Fruit fly (Drosophila melanogaster): ENCODE results near the gene sens-2.

The sens-2 gene

dm6 chr2L:6787029-6787972, 34.4 kb upstream of the sens-2 start (continued):
- TF ChIP-seq hth (optimal IDR thresholded peaks at IDR 0.05) (no peak), Sox100B (GFP tag; optimal IDR thresholded peaks at IDR 0.05) (peak; percentile 98), CG12219 (GFP tag; optimal IDR thresholded peaks at IDR 0.05) (peak; percentile 91), gcm (GFP tag; optimal IDR thresholded peaks at IDR 0.05) (peak; percentile 86), run (tag; optimal IDR thresholded peaks at IDR 0.05) (peak; percentile 87), HLHmδ (GFP tag; optimal IDR thresholded peaks at IDR 0.05) (no peak), CG11247 (GFP tag; IDR thresholded peaks at IDR 0.05) (peak; percentile 73), ac (GFP tag; optimal IDR thresholded peaks at IDR 0.05) (no peak), tx (GFP tag; optimal IDR thresholded peaks at IDR 0.05) (peak; percentile 97), Fer1 (GFP tag; optimal IDR thresholded peaks at IDR 0.05) (peak; percentile 93), CG7963 (GFP tag; IDR thresholded peaks at IDR 0.05; ENCODE audit: partially characterized antibody) (0 out of 3 replicates have a peak, but pooled peaks have one; percentile 42), sisA (GFP tag; IDR thresholded peaks at IDR 0.05) (peak; percentile 90), CG1647 (GFP tag; optimal IDR thresholded peaks at IDR 0.05) (peak; percentile 94), CG3163 (GFP tag; optimal IDR thresholded peaks at IDR 0.05) (peak; percentile 91), dan (GFP tag; IDR thresholded peaks at IDR 0.05) (no peak), Dip3 (GFP tag; optimal IDR thresholded peaks at IDR 0.05) (peak; percentile 96), CG6272 (GFP tag; IDR thresholded peaks at IDR 0.05) (peak; percentile 68), lov (optimal IDR thresholded peaks at IDR 0.05) (no peak), lov (GFP tag; IDR thresholded peaks at IDR 0.05) (peak; percentile 28; the same call in 2 of the 3 replicates), sna (GFP tag; IDR thresholded peaks at IDR 0.05; ENCODE audit: partially characterized antibody) (peak; percentile 17; the same call in 1 of the 2 replicates), CG3281 (GFP tag; optimal IDR thresholded peaks at IDR 0.05) (peak; percentile 97), chm (GFP tag; IDR thresholded peaks at IDR 0.05) (peak; percentile 40; the same call in 1 of the 2 replicates), CG18764 (GFP tag; optimal IDR thresholded peaks at IDR 0.05) (peak; percentile 93), CG31224 (GFP tag; IDR thresholded peaks at IDR 0.05) (peak; percentile 84), crp (GFP tag; optimal IDR thresholded peaks at IDR 0.05) (peak; percentile 38 to 75), CG34376 (GFP tag; optimal IDR thresholded peaks at IDR 0.05) (peak; percentile 92), Bdp1 (GFP tag; optimal IDR thresholded peaks at IDR 0.05) (peak; percentile 82), CG3065 (GFP tag; optimal IDR thresholded peaks at IDR 0.05) (peak; percentile 69), CG14441 (GFP tag; IDR thresholded peaks at IDR 0.05) (peak; percentile 81), ftz-f1 (GFP tag; optimal IDR thresholded peaks at IDR 0.05) (peak; percentile 4), CG2199 (GFP tag; IDR thresholded peaks at IDR 0.05) (peak; percentile 45; the same call in 1 of the 3 replicates), p53 (GFP tag; optimal IDR thresholded peaks at IDR 0.05) (peak; percentile 87), CG18011 (GFP tag; optimal IDR thresholded peaks at IDR 0.05) (peak; percentile 84), CG13424 (tag; optimal IDR thresholded peaks at IDR 0.05) (peak; percentile 97), CG18619 (GFP tag; optimal IDR thresholded peaks at IDR 0.05) (peak; percentile 97), cad (GFP tag; optimal IDR thresholded peaks at IDR 0.05) (no peak), CG14050 (GFP tag; IDR thresholded peaks at IDR 0.05) (peak; percentile 74), Six4 (GFP tag; optimal IDR thresholded peaks at IDR 0.05) (peak; percentile 97), croc (GFP tag; conservative IDR thresholded peaks at IDR 0.05) (peak; percentile 87), B-H1 (GFP tag; IDR thresholded peaks at IDR 0.05) (peak; percentile 82), E2f2 (GFP tag; IDR thresholded peaks at IDR 0.05) (peak; percentile 63), sob (GFP tag; IDR thresholded peaks at IDR 0.05) (peak; percentile 77), CG10543 (GFP tag; optimal IDR thresholded peaks at IDR 0.05) (peak; percentile 97), H15 (GFP tag; IDR thresholded peaks at IDR 0.05) (peak; percentile 75), tap (tag; optimal IDR thresholded peaks at IDR 0.05) (peak; percentile 91), CG4617 (GFP tag; optimal IDR thresholded peaks at IDR 0.05; ENCODE audit: borderline replicate concordance) (peak; percentile 74), E2f1 (GFP tag; IDR thresholded peaks at IDR 0.05) (peak; percentile 89), aop (GFP tag; IDR thresholded peaks at IDR 0.05) (no peak; the same call in 1 of the 2 replicates), CG11696 (GFP tag; IDR thresholded peaks at IDR 0.05) (peak; percentile 96)

Measured in whole organism, embryonic.